Worm (Caenorhabditis elegans): ENCODE measurements around the gene ZK930.7.

DNA sequence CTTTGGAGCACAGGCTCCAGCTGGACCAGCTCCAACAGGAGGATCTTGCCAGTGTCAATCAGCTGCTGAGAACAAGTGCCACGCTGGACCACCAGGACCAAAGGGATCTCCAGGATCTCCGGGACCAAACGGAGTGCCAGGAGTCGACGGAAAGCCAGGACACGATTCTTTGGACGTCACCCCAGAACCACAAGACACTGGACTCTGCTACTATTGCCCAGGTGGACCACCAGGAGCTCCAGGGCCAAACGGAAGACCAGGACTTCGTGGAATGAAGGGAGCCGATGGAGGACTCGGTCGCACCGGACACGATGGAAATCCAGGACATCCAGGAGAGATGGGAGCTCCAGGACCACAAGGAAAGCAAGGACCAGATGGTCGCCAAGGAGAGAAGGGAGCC lies 45.5 kb upstream of the ZK930.7 start:
- TF ChIP-seq egl-27 (tag; optimal IDR thresholded peaks at IDR 0.05) = no peak
- TF ChIP-seq aly-2 (tag; optimal IDR thresholded peaks at IDR 0.05) = no peak
- no peak for TF ChIP-seq nhr-11 (tag; optimal IDR thresholded peaks at IDR 0.05)
- TF ChIP-seq elt-3 (tag; optimal IDR thresholded peaks at IDR 0.05) = no peak
- TF ChIP-seq nhr-23 (tag; optimal IDR thresholded peaks at IDR 0.05) = no peak
- no peak for TF ChIP-seq unc-55 (GFP tag; optimal IDR thresholded peaks at IDR 0.05)
